Fruit fly (Drosophila melanogaster) whole organism, embryonic: ENCODE results near the gene CG6325.

Experiments
- Antp ChIP-seq: fragments of 200-800 bp; sonication (Bioruptor generic); optimal IDR thresholded peaks from 3 replicates; lab custom pipeline; 2016; ENCODE audit warnings: missing biosample characterization, missing genetic modification characterization
- Bgb ChIP-seq: fragments of 200-800 bp; sonication (Bioruptor generic); IDR thresholded peaks from 2 replicates; pipeline ENCODE4 v1.3.6; 2022; ENCODE audit warnings: missing biosample characterization, missing genetic modification characterization; ENCODE audit not compliant: partially characterized antibody
- CG1024 ChIP-seq: fragments of 200-800 bp; sonication (Bioruptor generic); IDR thresholded peaks from 2 replicates; pipeline ENCODE4 v1.3.6; 2022; ENCODE audit warnings: missing biosample characterization, missing genetic modification characterization
- CG10431 ChIP-seq: fragments of 200-800 bp; sonication (Bioruptor generic); optimal IDR thresholded peaks from 3 replicates; lab custom pipeline; 2018; ENCODE audit warnings: missing biosample characterization, mild to moderate bottlenecking, missing genetic modification characterization
- CG11560 ChIP-seq: fragments of 200-800 bp; sonication (Bioruptor generic); IDR thresholded peaks from 3 replicates; pipeline ENCODE4 v1.3.6; 2022; ENCODE audit warnings: missing biosample characterization, missing genetic modification characterization
- CG12236 ChIP-seq: fragments of 200-800 bp; sonication (Bioruptor generic); optimal IDR thresholded peaks from 2 replicates; lab custom pipeline; 2016; ENCODE audit warnings: missing biosample characterization, missing genetic modification characterization
- CG13624 ChIP-seq: fragments of 200-800 bp; sonication (Bioruptor generic); optimal IDR thresholded peaks from 2 replicates; lab custom pipeline; 2016; ENCODE audit warnings: missing biosample characterization, missing genetic modification characterization
- CG14014 ChIP-seq: fragments of 200-800 bp; sonication (Bioruptor generic); IDR thresholded peaks from 2 replicates; pipeline ENCODE4 v1.3.6; 2022; ENCODE audit warnings: missing biosample characterization, missing genetic modification characterization
- CG17359 ChIP-seq: fragments of 200-800 bp; sonication (Bioruptor generic); optimal IDR thresholded peaks from 3 replicates; lab custom pipeline; 2018; ENCODE audit warnings: missing biosample characterization, mild to moderate bottlenecking, missing genetic modification characterization, moderate library complexity
- CG18619 ChIP-seq: fragments of 200-800 bp; sonication (Bioruptor generic); optimal IDR thresholded peaks from 3 replicates; lab custom pipeline; 2017; ENCODE audit warnings: missing biosample characterization, mild to moderate bottlenecking, missing genetic modification characterization
- CG2199 ChIP-seq: fragments of 200-800 bp; sonication (Bioruptor generic); IDR thresholded peaks from 3 replicates; pipeline ENCODE4 v1.3.6; 2022; ENCODE audit warnings: missing biosample characterization, missing genetic modification characterization
- CG6175 ChIP-seq: fragments of 200-800 bp; sonication (Bioruptor generic); IDR thresholded peaks from 3 replicates; pipeline ENCODE4 v1.3.6; 2022; ENCODE audit warnings: missing biosample characterization, missing genetic modification characterization
- CG6272 ChIP-seq: fragments of 200-800 bp; sonication (Bioruptor generic); IDR thresholded peaks from 2 replicates; pipeline ENCODE4 v1.3.6; 2022; ENCODE audit warnings: missing biosample characterization, missing genetic modification characterization
- CG7271 ChIP-seq: fragments of 200-800 bp; sonication (Bioruptor generic); optimal IDR thresholded peaks from 2 replicates; lab custom pipeline; 2018; ENCODE audit warnings: missing biosample characterization, mild to moderate bottlenecking, missing genetic modification characterization, moderate library complexity
- CG7357 ChIP-seq: fragments of 200-800 bp; sonication (Bioruptor generic); IDR thresholded peaks from 3 replicates; pipeline ENCODE4 v1.3.6; 2022; ENCODE audit warnings: missing biosample characterization, missing genetic modification characterization
- CG9215 ChIP-seq: fragments of 200-800 bp; sonication (Bioruptor generic); IDR thresholded peaks from 2 replicates; pipeline ENCODE4 v1.3.6; 2022; ENCODE audit warnings: missing biosample characterization, missing genetic modification characterization
- CG9609 ChIP-seq: fragments of 200-800 bp; sonication (Bioruptor generic); optimal IDR thresholded peaks from 3 replicates; lab custom pipeline; 2016; ENCODE audit warnings: missing biosample characterization, missing genetic modification characterization
- D19B ChIP-seq: fragments of 200-800 bp; sonication (Bioruptor generic); optimal IDR thresholded peaks from 2 replicates; lab custom pipeline; 2017; ENCODE audit warnings: missing biosample characterization, mild to moderate bottlenecking, missing genetic modification characterization
- Deaf1 ChIP-seq: fragments of 200-800 bp; optimal IDR thresholded peaks from 3 replicates; lab custom pipeline; 2019; ENCODE audit warnings: missing biosample characterization, mild to moderate bottlenecking, missing genetic modification characterization, moderate library complexity
- Dip2 ChIP-seq: fragments of 200-800 bp; sonication (Bioruptor generic); IDR thresholded peaks from 2 replicates; pipeline ENCODE4 v1.3.6; 2022; ENCODE audit warnings: missing biosample characterization, missing genetic modification characterization
- Fer1 ChIP-seq: fragments of 200-800 bp; sonication (Bioruptor generic); optimal IDR thresholded peaks from 2 replicates; lab custom pipeline; 2017; ENCODE audit warnings: missing biosample characterization, mild to moderate bottlenecking, missing genetic modification characterization
- Gug ChIP-seq: fragments of 200-800 bp; sonication (Bioruptor generic); IDR thresholded peaks from 4 replicates; pipeline ENCODE4 v1.3.6; 2022; ENCODE audit warnings: missing biosample characterization, missing genetic modification characterization
- H2.0 ChIP-seq: fragments of 200-800 bp; sonication (Bioruptor generic); IDR thresholded peaks from 2 replicates; pipeline ENCODE4 v1.3.6; 2022; ENCODE audit warnings: missing biosample characterization, missing genetic modification characterization
- HmgZ ChIP-seq: fragments of 200-800 bp; sonication (Bioruptor generic); optimal IDR thresholded peaks from 2 replicates; lab custom pipeline; 2018; ENCODE audit warnings: missing biosample characterization, mild to moderate bottlenecking, missing genetic modification characterization
- Med ChIP-seq: fragments of 200-800 bp; sonication (Bioruptor generic); peaks from one replicate; lab custom pipeline; 2016; ENCODE audit warnings: missing biosample characterization, missing genetic modification characterization, mild to moderate bottlenecking, inconsistent platforms, moderate library complexity
- Mes4 ChIP-seq: fragments of 200-800 bp; sonication (Bioruptor generic); optimal IDR thresholded peaks from 2 replicates; lab custom pipeline; 2016; ENCODE audit warnings: missing biosample characterization, missing genetic modification characterization
- NFAT ChIP-seq: fragments of 200-800 bp; sonication (Bioruptor generic); IDR thresholded peaks from 2 replicates; pipeline ENCODE4 v1.3.6; 2022; ENCODE audit warnings: missing biosample characterization, missing genetic modification characterization
- Nf-YB ChIP-seq: fragments of 200-800 bp; sonication (Bioruptor generic); optimal IDR thresholded peaks from 3 replicates; lab custom pipeline; 2019; ENCODE audit warnings: missing biosample characterization, mild to moderate bottlenecking, missing genetic modification characterization, moderate library complexity
- Nf-YC ChIP-seq: fragments of 200-800 bp; optimal IDR thresholded peaks from 3 replicates; lab custom pipeline; 2019; ENCODE audit warnings: missing biosample characterization, mild to moderate bottlenecking, missing genetic modification characterization, moderate library complexity
- PHDP ChIP-seq: fragments of 200-800 bp; sonication (Bioruptor generic); optimal IDR thresholded peaks from 3 replicates; lab custom pipeline; 2018; ENCODE audit warnings: missing biosample characterization, mild to moderate bottlenecking, missing genetic modification characterization, moderate library complexity
- Pdp1 ChIP-seq, 2 experiments: fragments of 200-800 bp; sonication (Bioruptor generic); optimal IDR thresholded peaks; 3 replicates each; lab custom pipeline; 2016; ENCODE audit warnings: missing biosample characterization in 2 of 2, missing genetic modification characterization in 2 of 2, mild to moderate bottlenecking in 1 of 2, moderate library complexity in 1 of 2
- Poxn ChIP-seq: fragments of 200-800 bp; sonication (Bioruptor generic); IDR thresholded peaks from 2 replicates; pipeline ENCODE4 v1.3.6; 2022; ENCODE audit warnings: missing biosample characterization, missing genetic modification characterization
- Sin3A ChIP-seq: fragments of >200 bp; optimal IDR thresholded peaks from 2 replicates; lab custom pipeline; 2018
- TFAM ChIP-seq: fragments of 200-800 bp; sonication (Bioruptor generic); optimal IDR thresholded peaks from 2 replicates; lab custom pipeline; 2017; ENCODE audit warnings: missing biosample characterization, missing genetic modification characterization, inconsistent platforms
- Vsx1 ChIP-seq: fragments of 200-800 bp; sonication (Bioruptor generic); optimal IDR thresholded peaks from 2 replicates; lab custom pipeline; 2017; ENCODE audit warnings: missing biosample characterization, mild to moderate bottlenecking, missing genetic modification characterization, missing genetic modification reagents
- bcd ChIP-seq: fragments of 200-800 bp; sonication (Bioruptor generic); optimal IDR thresholded peaks from 2 replicates; lab custom pipeline; 2017; ENCODE audit warnings: missing biosample characterization, mild to moderate bottlenecking, missing genetic modification characterization
- br ChIP-seq: fragments of >200 bp; optimal IDR thresholded peaks from 2 replicates; lab custom pipeline; 2017
- da ChIP-seq: fragments of 200-800 bp; sonication (Bioruptor generic); optimal IDR thresholded peaks from 2 replicates; lab custom pipeline; 2016; ENCODE audit warnings: missing biosample characterization, missing genetic modification characterization
- danr ChIP-seq: fragments of 200-800 bp; sonication (Bioruptor generic); IDR thresholded peaks from 2 replicates; pipeline ENCODE4 v1.3.6; 2022; ENCODE audit warnings: missing biosample characterization, missing genetic modification characterization
- dysf ChIP-seq: fragments of 200-800 bp; sonication (Bioruptor generic); IDR thresholded peaks from 3 replicates; pipeline ENCODE4 v1.3.6; 2022; ENCODE audit warnings: missing biosample characterization, missing genetic modification characterization
- esg ChIP-seq: fragments of 200-800 bp; sonication (Bioruptor generic); conservative IDR thresholded peaks from 2 replicates; pipeline ENCODE4 v1.3.6; 2022; ENCODE audit warnings: missing biosample characterization, missing genetic modification characterization
- ewg ChIP-seq: fragments of 200-800 bp; sonication (Bioruptor generic); optimal IDR thresholded peaks from 3 replicates; lab custom pipeline; 2017; ENCODE audit warnings: mild to moderate bottlenecking, missing biosample characterization, missing genetic modification reagents, missing genetic modification characterization
- gfzf ChIP-seq: fragments of 200-800 bp; sonication (Bioruptor generic); optimal IDR thresholded peaks from 2 replicates; lab custom pipeline; 2016; ENCODE audit warnings: missing biosample characterization, mild to moderate bottlenecking, missing genetic modification characterization, moderate library complexity
- kni ChIP-seq: fragments of 200-800 bp; sonication (Bioruptor generic); optimal IDR thresholded peaks from 3 replicates; lab custom pipeline; 2017; ENCODE audit warnings: mild to moderate bottlenecking, missing biosample characterization, missing genetic modification reagents, missing genetic modification characterization
- lbe ChIP-seq: fragments of 200-800 bp; sonication (Bioruptor generic); optimal IDR thresholded peaks from 2 replicates; lab custom pipeline; 2016; ENCODE audit warnings: missing biosample characterization, mild to moderate bottlenecking, missing genetic modification characterization
- lmd ChIP-seq: fragments of 200-800 bp; sonication (Bioruptor generic); IDR thresholded peaks from 2 replicates; pipeline ENCODE4 v1.3.6; 2022; ENCODE audit warnings: missing biosample characterization, missing genetic modification characterization
- pita ChIP-seq: fragments of 200-800 bp; sonication (Bioruptor generic); optimal IDR thresholded peaks from 2 replicates; lab custom pipeline; 2017; ENCODE audit warnings: missing biosample characterization, mild to moderate bottlenecking, missing genetic modification characterization
- run ChIP-seq: fragments of 200-800 bp; sonication (Bioruptor generic); optimal IDR thresholded peaks from 3 replicates; lab custom pipeline; 2018; ENCODE audit warnings: missing biosample characterization, mild to moderate bottlenecking, missing genetic modification characterization
- sens ChIP-seq: fragments of 200-800 bp; sonication (Bioruptor generic); peaks from one replicate; lab custom pipeline; 2016; ENCODE audit warnings: missing biosample characterization, missing genetic modification characterization
- sqz ChIP-seq: fragments of 200-800 bp; sonication (Bioruptor generic); optimal IDR thresholded peaks from 3 replicates; lab custom pipeline; 2018; ENCODE audit warnings: missing biosample characterization, mild to moderate bottlenecking, missing genetic modification characterization
- ssp ChIP-seq: fragments of 200-800 bp; sonication (Bioruptor generic); IDR thresholded peaks from 2 replicates; pipeline ENCODE4 v1.3.6; 2022; ENCODE audit warnings: missing biosample characterization, missing genetic modification characterization
- tio ChIP-seq: fragments of 200-800 bp; sonication (Bioruptor generic); optimal IDR thresholded peaks from 2 replicates; lab custom pipeline; 2017; ENCODE audit warnings: missing biosample characterization, missing genetic modification characterization, inconsistent platforms
- tll ChIP-seq, 2 experiments: fragments of 200-800 bp in 1 of 2; fragments of >200 bp in 1 of 2; sonication (Bioruptor generic) in 1 of 2; optimal IDR thresholded peaks; 2 replicates each; lab custom pipeline; 2017 to 2019; ENCODE audit warnings: missing biosample characterization in 2 of 2, missing genetic modification characterization in 2 of 2, mild to moderate bottlenecking in 1 of 2, moderate library complexity in 1 of 2

The CG6325 gene

DNA sequence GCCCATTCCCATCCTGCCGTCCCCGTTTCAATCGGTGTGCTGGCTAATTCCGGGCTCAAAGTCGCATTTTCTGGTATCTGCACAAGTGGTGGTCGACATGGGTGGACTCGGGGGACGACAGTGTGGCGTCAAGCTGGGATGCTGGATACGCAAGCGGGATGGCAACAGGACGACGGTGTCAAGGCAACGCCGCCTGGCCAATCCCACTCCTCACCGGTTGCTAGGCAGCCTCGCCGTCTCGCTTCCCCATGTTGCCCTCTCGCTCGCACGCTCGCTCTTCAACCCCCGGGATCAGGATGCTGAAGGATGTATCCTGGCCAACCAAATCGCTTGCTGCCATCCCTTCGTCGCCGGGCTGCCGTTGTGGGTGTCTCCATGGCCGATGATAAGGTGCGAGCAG, 38.8 kb downstream of the CG6325 start (continued):
- TF ChIP-seq kni (GFP tag; lab: Kevin White, UChicago) (no peak), CG18619 (GFP tag; lab: Kevin White, UChicago) (no peak), danr (GFP tag; lab: Robert Waterston, UW) (no peak), Poxn (no peak), Dip2 (GFP tag; lab: Robert Waterston, UW) (no peak), gfzf (no peak), CG7271 (no peak), CG6175 (GFP tag; lab: Robert Waterston, UW) (no peak), CG11560 (no peak), Med (peak; percentile 31)
- TF ChIP-seq, all 482 proteins: peak for 20

DNA sequence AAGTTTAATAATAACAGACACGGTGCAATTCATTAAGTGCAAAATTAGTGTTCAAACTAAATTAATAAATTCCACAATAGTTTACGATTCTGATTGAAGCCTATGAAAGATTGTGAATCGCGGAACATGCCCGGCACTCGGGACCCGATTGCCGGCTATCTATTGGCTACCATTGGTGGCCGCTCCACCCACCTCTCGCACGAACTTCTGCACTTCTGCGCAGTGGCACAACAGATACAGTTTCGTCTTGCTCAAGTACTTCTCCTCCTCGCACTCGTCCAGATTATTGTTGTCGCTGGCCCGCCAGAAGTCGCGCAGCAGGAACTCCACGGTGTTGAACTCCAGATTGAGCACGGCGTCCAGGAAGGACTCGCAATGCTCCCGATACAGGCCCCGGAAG, 42.8 kb downstream of the CG6325 start:
- no peak for TF ChIP-seq Mes4 (GFP tag; lab: Kevin White, UChicago)
- no peak for TF ChIP-seq sens (GFP tag; lab: Kevin White, UChicago)
- TF ChIP-seq lbe (GFP tag; lab: Kevin White, UChicago) = no peak
- no peak for TF ChIP-seq CG1024 (GFP tag; lab: Robert Waterston, UW)
- TF ChIP-seq H2.0 (GFP tag; lab: Robert Waterston, UW) = no peak
- TF ChIP-seq Nf-YB (GFP tag; lab: Kevin White, UChicago) = peak; percentile 83
- 0 out of 2 replicates have a peak, but pooled peaks have one; percentile 8 for TF ChIP-seq CG14014 (GFP tag; lab: Robert Waterston, UW)
- TF ChIP-seq ssp (GFP tag; lab: Robert Waterston, UW) = no peak
- no peak for TF ChIP-seq Fer1 (GFP tag; lab: Kevin White, UChicago)
- no peak for TF ChIP-seq esg (GFP tag; lab: Robert Waterston, UW)
- peak; percentile 66 for TF ChIP-seq ewg (GFP tag; lab: Kevin White, UChicago)
- TF ChIP-seq run (tag; lab: Kevin White, UChicago) = no peak
- no peak for TF ChIP-seq CG6272 (GFP tag; lab: Robert Waterston, UW)
- TF ChIP-seq tll (GFP tag; optimal IDR thresholded peaks at IDR 0.05; lab: Kevin White, UChicago) = no peak
- TF ChIP-seq Nf-YC (tag; lab: Kevin White, UChicago) = peak; percentile 88
- peak; percentile 84 for TF ChIP-seq Deaf1
- no peak for TF ChIP-seq NFAT (GFP tag; lab: Robert Waterston, UW)
- TF ChIP-seq bcd (GFP tag; lab: Kevin White, UChicago) = no peak
- TF ChIP-seq HmgZ (tag; lab: Kevin White, UChicago) = no peak
- TF ChIP-seq Antp (GFP tag; lab: Kevin White, UChicago) = no peak
- TF ChIP-seq sqz = no peak
- no peak for TF ChIP-seq lmd (GFP tag; lab: Robert Waterston, UW)
- no peak for TF ChIP-seq Pdp1 (GFP tag; optimal IDR thresholded peaks at IDR 0.05; lab: Kevin White, UChicago)
- no peak for TF ChIP-seq CG12236 (GFP tag; lab: Kevin White, UChicago)
- no peak for TF ChIP-seq TFAM (GFP tag; lab: Kevin White, UChicago)
- no peak for TF ChIP-seq dysf (GFP tag; lab: Robert Waterston, UW)
- no peak for TF ChIP-seq da (GFP tag; lab: Kevin White, UChicago)
- no peak for TF ChIP-seq br
- no peak for TF ChIP-seq Sin3A (lab: Kevin White, UChicago)
- TF ChIP-seq PHDP (tag; lab: Kevin White, UChicago) = no peak

DNA sequence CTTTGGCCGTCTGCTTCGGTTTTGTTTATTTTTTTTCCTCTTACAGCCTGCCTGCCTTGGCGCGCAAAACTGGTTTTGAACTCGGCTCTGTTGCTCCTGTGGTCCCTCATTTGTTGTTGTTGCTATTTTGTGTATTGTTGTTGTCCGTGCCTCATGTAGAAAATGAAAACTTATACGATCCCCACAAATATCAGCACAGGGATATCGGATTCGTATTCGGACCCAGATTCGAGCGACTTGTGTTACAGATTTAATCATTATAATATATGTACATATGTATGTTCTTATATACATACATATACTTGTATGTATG, 49.8 kb downstream of the CG6325 start:
- TF ChIP-seq CG10431 (GFP tag; lab: Kevin White, UChicago) (peak; percentile 94), ewg (GFP tag; lab: Kevin White, UChicago) (no peak), CG9215 (GFP tag; lab: Robert Waterston, UW) (no peak), CG2199 (0 out of 3 replicates have a peak, but pooled peaks have one; percentile 81), Vsx1 (no peak), Gug (GFP tag; lab: Robert Waterston, UW) (no peak), CG9609 (GFP tag; lab: Kevin White, UChicago) (no peak), CG13624 (GFP tag; lab: Kevin White, UChicago) (no peak), tio (GFP tag; lab: Kevin White, UChicago) (no peak), D19B (GFP tag; lab: Kevin White, UChicago) (no peak), CG17359 (peak; percentile 61), CG7357 (GFP tag; lab: Robert Waterston, UW) (no peak), pita (peak; percentile 47), Bgb (GFP tag; lab: Robert Waterston, UW) (no peak)
